Fruit fly (Drosophila melanogaster) whole organism, embryonic: ENCODE results near the gene nonC.

Experiments used
- Abd-B ChIP-seq: fragments of 200-800 bp; sonication (Bioruptor generic); optimal IDR thresholded peaks from 2 replicates; lab custom pipeline; 2018; ENCODE audit warnings: missing biosample characterization, mild to moderate bottlenecking, missing genetic modification characterization, moderate library complexity
- Ada2b ChIP-seq: fragments of 200-800 bp; sonication (Bioruptor generic); IDR thresholded peaks from 2 replicates; pipeline ENCODE4 v1.3.6; 2022; ENCODE audit warnings: missing biosample characterization, missing genetic modification characterization
- Aef1 ChIP-seq: fragments of 200-800 bp; sonication (Bioruptor generic); IDR thresholded peaks from 3 replicates; pipeline ENCODE4 v1.3.6; 2022; ENCODE audit warnings: missing biosample characterization, missing genetic modification characterization
- Atf6 ChIP-seq: fragments of 200-800 bp; sonication (Bioruptor generic); IDR thresholded peaks from 2 replicates; pipeline ENCODE4 v1.3.6; 2022; ENCODE audit warnings: missing biosample characterization, missing genetic modification characterization
- B-H1 ChIP-seq: fragments of 200-800 bp; sonication (Bioruptor generic); IDR thresholded peaks from 3 replicates; pipeline ENCODE4 v1.3.6; 2022; ENCODE audit warnings: missing biosample characterization, missing genetic modification characterization
- CG11456 ChIP-seq: fragments of 200-800 bp; sonication (Bioruptor generic); IDR thresholded peaks from 3 replicates; pipeline ENCODE4 v1.3.6; 2022; ENCODE audit warnings: missing biosample characterization, missing genetic modification characterization
- CG1233 ChIP-seq: fragments of 200-800 bp; sonication (Bioruptor generic); optimal IDR thresholded peaks from 4 replicates; lab custom pipeline; 2018; ENCODE audit warnings: missing biosample characterization, mild to moderate bottlenecking, missing genetic modification characterization
- CG12942 ChIP-seq: fragments of 200-800 bp; sonication (Bioruptor generic); optimal IDR thresholded peaks from 3 replicates; lab custom pipeline; 2016; ENCODE audit warnings: missing biosample characterization, missing genetic modification characterization
- CG1603 ChIP-seq: fragments of 200-800 bp; sonication (Bioruptor generic); optimal IDR thresholded peaks from 2 replicates; lab custom pipeline; 2019; ENCODE audit warnings: missing biosample characterization, mild to moderate bottlenecking, missing genetic modification characterization, moderate library complexity
- CG17612 ChIP-seq: fragments of 200-800 bp; sonication (Bioruptor generic); IDR thresholded peaks from 2 replicates; pipeline ENCODE4 v1.3.6; 2022; ENCODE audit warnings: missing biosample characterization, missing genetic modification characterization
- CG18764 ChIP-seq: fragments of 200-800 bp; sonication (Bioruptor generic); optimal IDR thresholded peaks from 3 replicates; lab custom pipeline; 2016; ENCODE audit warnings: missing biosample characterization, missing genetic modification characterization
- CG2120 ChIP-seq: fragments of 200-800 bp; sonication (Bioruptor generic); optimal IDR thresholded peaks from 3 replicates; lab custom pipeline; 2016; ENCODE audit warnings: missing biosample characterization, missing genetic modification characterization
- CG3163 ChIP-seq: fragments of 200-800 bp; sonication (Bioruptor generic); optimal IDR thresholded peaks from 3 replicates; lab custom pipeline; 2016; ENCODE audit warnings: missing biosample characterization, missing genetic modification characterization
- CG3281 ChIP-seq: fragments of 200-800 bp; sonication (Bioruptor generic); optimal IDR thresholded peaks from 3 replicates; lab custom pipeline; 2017; ENCODE audit warnings: missing biosample characterization, mild to moderate bottlenecking, missing genetic modification characterization
- CG3407 ChIP-seq: fragments of 200-800 bp; sonication (Bioruptor generic); optimal IDR thresholded peaks from 2 replicates; lab custom pipeline; 2018; ENCODE audit warnings: missing biosample characterization, mild to moderate bottlenecking, missing genetic modification characterization
- CG3847 ChIP-seq: fragments of 200-800 bp; sonication (Bioruptor generic); IDR thresholded peaks from 2 replicates; pipeline ENCODE4 v1.3.6; 2022; ENCODE audit warnings: missing biosample characterization, missing genetic modification characterization
- CG6654 ChIP-seq: fragments of 200-800 bp; sonication (Bioruptor generic); optimal IDR thresholded peaks from 2 replicates; lab custom pipeline; 2017; ENCODE audit warnings: missing biosample characterization, mild to moderate bottlenecking, missing genetic modification characterization
- CG8281 ChIP-seq: fragments of 200-800 bp; sonication (Bioruptor generic); optimal IDR thresholded peaks from 2 replicates; lab custom pipeline; 2018; ENCODE audit warnings: missing biosample characterization, mild to moderate bottlenecking, missing genetic modification characterization, moderate library complexity
- CG8388 ChIP-seq: fragments of 200-800 bp; sonication (Bioruptor generic); optimal IDR thresholded peaks from 2 replicates; lab custom pipeline; 2019; ENCODE audit warnings: missing biosample characterization, mild to moderate bottlenecking, missing genetic modification characterization, moderate library complexity
- CG8924 ChIP-seq: fragments of 200-800 bp; optimal IDR thresholded peaks from 3 replicates; lab custom pipeline; 2019; ENCODE audit warnings: missing biosample characterization, mild to moderate bottlenecking, missing genetic modification characterization, moderate library complexity
- D19A ChIP-seq: fragments of 200-800 bp; optimal IDR thresholded peaks from 3 replicates; lab custom pipeline; 2019; ENCODE audit warnings: missing biosample characterization, mild to moderate bottlenecking, missing genetic modification characterization, moderate library complexity
- Doc3 ChIP-seq: fragments of 200-800 bp; sonication (Bioruptor generic); IDR thresholded peaks from 3 replicates; pipeline ENCODE4 v1.3.6; 2022; ENCODE audit warnings: missing biosample characterization, missing genetic modification characterization; ENCODE audit not compliant: partially characterized antibody
- Drgx ChIP-seq: fragments of 200-800 bp; sonication (Bioruptor generic); IDR thresholded peaks from 2 replicates; pipeline ENCODE4 v1.3.6; 2022; ENCODE audit warnings: missing biosample characterization, missing genetic modification characterization
- E2f2 ChIP-seq: fragments of 200-800 bp; sonication (Bioruptor generic); IDR thresholded peaks from 2 replicates; pipeline ENCODE4 v1.3.6; 2022; ENCODE audit warnings: missing biosample characterization, missing genetic modification characterization
- ERR ChIP-seq: fragments of 200-800 bp; sonication (Bioruptor generic); optimal IDR thresholded peaks from 2 replicates; lab custom pipeline; 2016; ENCODE audit warnings: missing biosample characterization, missing genetic modification characterization
- Hmr ChIP-seq: fragments of 200-800 bp; sonication (Bioruptor generic); optimal IDR thresholded peaks from 3 replicates; lab custom pipeline; 2017; ENCODE audit warnings: mild to moderate bottlenecking, missing biosample characterization, missing genetic modification reagents, missing genetic modification characterization
- Myb ChIP-seq: fragments of 200-800 bp; sonication (Bioruptor generic); optimal IDR thresholded peaks from 2 replicates; lab custom pipeline; 2016; ENCODE audit warnings: missing biosample characterization, missing genetic modification characterization
- Neu2 ChIP-seq: fragments of 200-800 bp; sonication (Bioruptor generic); optimal IDR thresholded peaks from 3 replicates; lab custom pipeline; 2016; ENCODE audit warnings: missing biosample characterization, missing genetic modification characterization, borderline replicate concordance
- Nf-YC ChIP-seq: fragments of 200-800 bp; optimal IDR thresholded peaks from 3 replicates; lab custom pipeline; 2019; ENCODE audit warnings: missing biosample characterization, mild to moderate bottlenecking, missing genetic modification characterization, moderate library complexity
- Trl ChIP-seq, 3 experiments: fragments of >200 bp in 2 of 3; fragments of 200-800 bp in 1 of 3; sonication (Bioruptor generic) in 1 of 3; optimal IDR thresholded peaks; 2 replicates in 1 of 3; 3 replicates in 2 of 3; lab custom pipeline; 2016 to 2017; ENCODE audit warnings: missing biosample characterization in 1 of 3, missing genetic modification characterization in 1 of 3
- bigmax ChIP-seq: fragments of 200-800 bp; sonication (Bioruptor generic); optimal IDR thresholded peaks from 2 replicates; lab custom pipeline; 2018; ENCODE audit warnings: missing biosample characterization, mild to moderate bottlenecking, missing genetic modification characterization
- emc ChIP-seq: fragments of 200-800 bp; sonication (Bioruptor generic); optimal IDR thresholded peaks from 2 replicates; lab custom pipeline; 2016; ENCODE audit warnings: missing biosample characterization, missing genetic modification characterization
- eve ChIP-seq, 2 experiments: fragments of >200 bp; optimal IDR thresholded peaks; 2 replicates each; lab custom pipeline; 2017; ENCODE audit warnings: missing biosample characterization in 2 of 2, missing genetic modification characterization in 2 of 2
- fd102C ChIP-seq: fragments of 200-800 bp; sonication (Bioruptor generic); optimal IDR thresholded peaks from 2 replicates; lab custom pipeline; 2018; ENCODE audit warnings: missing biosample characterization, mild to moderate bottlenecking, missing genetic modification characterization, moderate library complexity
- gsb-n ChIP-seq: fragments of 200-800 bp; sonication (Bioruptor generic); optimal IDR thresholded peaks from 3 replicates; lab custom pipeline; 2018; ENCODE audit warnings: missing biosample characterization, mild to moderate bottlenecking, missing genetic modification characterization
- ham ChIP-seq: fragments of 200-800 bp; sonication (Bioruptor generic); IDR thresholded peaks from 2 replicates; pipeline ENCODE4 v1.3.6; 2022; ENCODE audit warnings: missing biosample characterization, missing genetic modification characterization
- hbn ChIP-seq: fragments of 200-800 bp; sonication (Bioruptor generic); IDR thresholded peaks from 2 replicates; pipeline ENCODE4 v1.3.6; 2022; ENCODE audit warnings: missing biosample characterization, missing genetic modification characterization; ENCODE audit not compliant: partially characterized antibody
- ind ChIP-seq: fragments of 200-800 bp; sonication (Bioruptor generic); optimal IDR thresholded peaks from 3 replicates; lab custom pipeline; 2016; ENCODE audit warnings: missing biosample characterization, missing genetic modification characterization
- lov ChIP-seq, 2 experiments: fragments of 200-800 bp in 1 of 2; fragments of >200 bp in 1 of 2; sonication (Bioruptor generic) in 1 of 2; IDR thresholded peaks in 1 of 2; optimal IDR thresholded peaks in 1 of 2; 2 replicates in 1 of 2; 3 replicates in 1 of 2; pipeline versions ENCODE4 v1.3.6 to Lab custom; 2017 to 2022; ENCODE audit warnings: missing biosample characterization in 1 of 2, missing genetic modification characterization in 1 of 2
- nmo ChIP-seq: fragments of 200-800 bp; sonication (Bioruptor generic); optimal IDR thresholded peaks from 2 replicates; lab custom pipeline; 2018; ENCODE audit warnings: missing biosample characterization, mild to moderate bottlenecking, missing genetic modification characterization, moderate library complexity
- odd ChIP-seq: fragments of 200-800 bp; sonication (Bioruptor generic); optimal IDR thresholded peaks from 2 replicates; lab custom pipeline; 2017; ENCODE audit warnings: missing biosample characterization, mild to moderate bottlenecking, missing genetic modification characterization
- onecut ChIP-seq: fragments of 200-800 bp; sonication (Bioruptor generic); IDR thresholded peaks from 2 replicates; pipeline ENCODE4 v1.3.6; 2022; ENCODE audit warnings: missing biosample characterization, missing genetic modification characterization
- peb ChIP-seq: fragments of 200-800 bp; sonication (Bioruptor generic); IDR thresholded peaks from 2 replicates; pipeline ENCODE4 v1.3.6; 2022; ENCODE audit warnings: missing biosample characterization, missing genetic modification characterization
- repo ChIP-seq: fragments of 200-800 bp; sonication (Bioruptor generic); optimal IDR thresholded peaks from 2 replicates; lab custom pipeline; 2016; ENCODE audit warnings: missing biosample characterization, missing genetic modification characterization
- slbo ChIP-seq: fragments of 200-800 bp; sonication (Bioruptor generic); IDR thresholded peaks from 2 replicates; pipeline ENCODE4 v1.3.6; 2022; ENCODE audit warnings: missing biosample characterization, missing genetic modification characterization
- stwl ChIP-seq: fragments of 200-800 bp; sonication (Bioruptor generic); optimal IDR thresholded peaks from 3 replicates; lab custom pipeline; 2018; ENCODE audit warnings: missing biosample characterization, mild to moderate bottlenecking, missing genetic modification characterization, moderate library complexity
- unc-4 ChIP-seq: fragments of 200-800 bp; sonication (Bioruptor generic); IDR thresholded peaks from 2 replicates; pipeline ENCODE4 v1.3.6; 2022; ENCODE audit warnings: missing biosample characterization, missing genetic modification characterization; ENCODE audit not compliant: partially characterized antibody
- usp ChIP-seq: fragments of >200 bp; optimal IDR thresholded peaks from 2 replicates; lab custom pipeline; 2017; ENCODE audit warnings: missing biosample characterization, missing genetic modification characterization
- z ChIP-seq: fragments of 200-800 bp; sonication (Bioruptor generic); IDR thresholded peaks from 3 replicates; pipeline ENCODE4 v1.3.6; 2022; ENCODE audit warnings: missing biosample characterization, missing genetic modification characterization
- zfh2 ChIP-seq: fragments of 200-800 bp; sonication (Bioruptor generic); optimal IDR thresholded peaks from 2 replicates; lab custom pipeline; 2016; ENCODE audit warnings: missing biosample characterization, missing genetic modification characterization

nonC gene

dm6 chrX:6794190-6794589 lies 30.1 kb upstream of the nonC start (continued):
- TF ChIP-seq B-H1 (peak; percentile 74), CG18764 (peak; percentile 60), usp (no peak), CG12942 (GFP tag; lab: Kevin White, UChicago) (peak; percentile 79), repo (peak; percentile 78), Ada2b (GFP tag; lab: Robert Waterston, UW) (peak; percentile 88), Trl (optimal IDR thresholded peaks at IDR 0.05; lab: Kevin White, UChicago) (no peak), Trl (GFP tag; optimal IDR thresholded peaks at IDR 0.05; lab: Kevin White, UChicago) (peak; percentile 74), slbo (GFP tag; lab: Robert Waterston, UW) (peak; percentile 93), stwl (no peak), CG2120 (GFP tag; lab: Kevin White, UChicago) (peak; percentile 89), CG3407 (GFP tag; lab: Kevin White, UChicago) (peak; percentile 13), CG8924 (tag; lab: Kevin White, UChicago) (peak; percentile 79), eve (GFP tag; optimal IDR thresholded peaks at IDR 0.05; lab: Kevin White, UChicago) (peak in 1 of 2 experiments; percentile 73), ERR (peak; percentile 46), Hmr (peak; percentile 81), Abd-B (GFP tag; lab: Kevin White, UChicago) (peak; percentile 81), CG3847 (GFP tag; lab: Robert Waterston, UW) (peak; percentile 83), Nf-YC (tag; lab: Kevin White, UChicago) (peak; percentile 7), unc-4 (no peak), bigmax (GFP tag; lab: Kevin White, UChicago) (no peak), nmo (GFP tag; lab: Kevin White, UChicago) (peak; percentile 79), zfh2 (GFP tag; lab: Kevin White, UChicago) (peak; percentile 84), CG8388 (GFP tag; lab: Kevin White, UChicago) (peak; percentile 73), z (GFP tag; lab: Robert Waterston, UW) (no peak), CG3281 (GFP tag; lab: Kevin White, UChicago) (peak; percentile 83), ind (GFP tag; lab: Kevin White, UChicago) (peak; percentile 85), odd (GFP tag; lab: Kevin White, UChicago) (peak; percentile 73), CG3163 (GFP tag; lab: Kevin White, UChicago) (peak; percentile 41), CG11456 (GFP tag; lab: Robert Waterston, UW) (peak; percentile 92), gsb-n (peak; percentile 52), emc (GFP tag; lab: Kevin White, UChicago) (peak; percentile 72), ham (GFP tag; lab: Robert Waterston, UW) (peak; percentile 65; the same call in 1 of the 2 replicates), Drgx (GFP tag; lab: Robert Waterston, UW) (peak; percentile 89), CG8281 (tag; lab: Kevin White, UChicago) (peak; percentile 77), fd102C (GFP tag; lab: Kevin White, UChicago) (no peak), hbn (GFP tag; lab: Robert Waterston, UW) (no peak), D19A (tag; lab: Kevin White, UChicago) (peak; percentile 60), CG17612 (GFP tag; lab: Robert Waterston, UW) (peak; percentile 72; the same call in 1 of the 2 replicates), E2f2 (GFP tag; lab: Robert Waterston, UW) (peak; percentile 54), Myb (GFP tag; lab: Kevin White, UChicago) (peak; percentile 62), lov (optimal IDR thresholded peaks at IDR 0.05; lab: Kevin White, UChicago) (no peak), lov (GFP tag; IDR thresholded peaks at IDR 0.05; lab: Robert Waterston, UW) (peak; percentile 62; the same call in 1 of the 3 replicates), Doc3 (GFP tag; lab: Robert Waterston, UW) (no peak), CG1233 (GFP tag; lab: Kevin White, UChicago) (peak; percentile 83), peb (GFP tag; lab: Robert Waterston, UW) (peak; percentile 62), Aef1 (GFP tag; lab: Robert Waterston, UW) (peak; percentile 85), onecut (GFP tag; lab: Robert Waterston, UW) (peak; percentile 77), CG1603 (peak; percentile 93), Neu2 (GFP tag; lab: Kevin White, UChicago) (peak; percentile 50), Atf6 (peak; percentile 85), CG6654 (GFP tag; lab: Kevin White, UChicago) (peak; percentile 46)
